Worm (Caenorhabditis elegans) whole organism, midembryonic: Measurements from ENCODE around the gene lys-4.

Experiments
- T22C8.4 ChIP-seq: fragments of 200-800 bp; sonication (Bioruptor generic); IDR thresholded peaks from 2 replicates; pipeline ENCODE4 v1.3.6; 2022; ENCODE audit warnings: missing genetic modification characterization, missing compliant biosample characterization
- flt-1 ChIP-seq: fragments of 200-800 bp; sonication (Bioruptor generic); IDR thresholded peaks from 2 replicates; pipeline ENCODE4 v1.3.6; 2022; ENCODE audit warnings: missing genetic modification characterization, missing compliant biosample characterization
- med-1 ChIP-seq: sonication (generic microtip); optimal IDR thresholded peaks from 2 replicates; lab custom pipeline; 2017; ENCODE audit warnings: missing genetic modification characterization, mild to moderate bottlenecking, missing compliant biosample characterization, antibody characterized with exemption, missing genetic modification reagents; ENCODE audit not compliant: insufficient read depth
- tab-1 ChIP-seq: fragments of 200-800 bp; sonication (Bioruptor generic); IDR thresholded peaks from 2 replicates; pipeline ENCODE4 v1.3.6; 2022; ENCODE audit warnings: missing genetic modification characterization, missing compliant biosample characterization

- no peak for TF ChIP-seq T22C8.4 (GFP tag; lab: Robert Waterston, UW)
- no peak for TF ChIP-seq flt-1 (GFP tag; lab: Robert Waterston, UW)
- TF ChIP-seq med-1 (GFP tag; lab: Kevin White, UChicago), result no peak
- TF ChIP-seq tab-1, result no peak
These were observed 26.1 kb upstream of the lys-4 start, which contains the start of gene ZK809.8 for ce11 chrIV:11649031-11649430.
